Worm (Caenorhabditis elegans) whole organism, mixed stage, embryonic: ENCODE data around the gene T05C12.4.

Experiments
- bed-3 ChIP-seq: fragments of 200-800 bp; sonication (Bioruptor generic); optimal IDR thresholded peaks from 3 replicates; lab custom pipeline; 2018; ENCODE audit warnings: mild to moderate bottlenecking, missing genetic modification characterization, moderate library complexity, missing compliant biosample characterization
- blmp-1 ChIP-seq: fragments of 150-350 bp; optimal IDR thresholded peaks from 2 replicates; lab custom pipeline; 2014; ENCODE audit warnings: missing biosample characterization, missing genetic modification characterization
- ceh-39 ChIP-seq: fragments of 150-350 bp; optimal IDR thresholded peaks from 2 replicates; lab custom pipeline; 2014; ENCODE audit warnings: missing biosample characterization, missing genetic modification characterization
- ceh-43 ChIP-seq: fragments of 200-800 bp; sonication (Bioruptor generic); optimal IDR thresholded peaks from 2 replicates; lab custom pipeline; 2018; ENCODE audit warnings: mild to moderate bottlenecking, missing genetic modification characterization, moderate library complexity, missing compliant biosample characterization
- ceh-83 ChIP-seq: fragments of 200-800 bp; sonication (Bioruptor generic); optimal IDR thresholded peaks from 2 replicates; lab custom pipeline; 2018; ENCODE audit warnings: mild to moderate bottlenecking, missing genetic modification characterization, missing compliant biosample characterization
- ces-1 ChIP-seq: fragments of 150-350 bp; optimal IDR thresholded peaks from 2 replicates; lab custom pipeline; 2014; ENCODE audit warnings: missing biosample characterization, missing genetic modification reagents, missing genetic modification characterization
- cnd-1 ChIP-seq: fragments of 200-800 bp; sonication (Bioruptor generic); optimal IDR thresholded peaks from 2 replicates; lab custom pipeline; 2018; ENCODE audit warnings: mild to moderate bottlenecking, missing genetic modification characterization, missing compliant biosample characterization
- drap-1 ChIP-seq: fragments of 200-800 bp; sonication (Bioruptor generic); optimal IDR thresholded peaks from 3 replicates; lab custom pipeline; 2018; ENCODE audit warnings: mild to moderate bottlenecking, missing genetic modification characterization, missing compliant biosample characterization
- elt-1 ChIP-seq: sonication (generic microtip); optimal IDR thresholded peaks from 2 replicates; lab custom pipeline; 2017; ENCODE audit warnings: missing genetic modification characterization, mild to moderate bottlenecking, missing compliant biosample characterization, antibody characterized with exemption, moderate library complexity, borderline replicate concordance; ENCODE audit not compliant: insufficient read depth
- elt-3 ChIP-seq: fragments of 150-350 bp; optimal IDR thresholded peaks from 2 replicates; lab custom pipeline; 2014; ENCODE audit warnings: missing biosample characterization, missing genetic modification characterization
- ham-2 ChIP-seq: fragments of 200-800 bp; sonication (Bioruptor generic); optimal IDR thresholded peaks from 2 replicates; lab custom pipeline; 2018; ENCODE audit warnings: mild to moderate bottlenecking, missing genetic modification characterization, missing compliant biosample characterization
- hlh-1 ChIP-seq: fragments of 150-350 bp; optimal IDR thresholded peaks from 2 replicates; lab custom pipeline; 2014; ENCODE audit warnings: missing biosample characterization, missing genetic modification reagents, missing genetic modification characterization
- lin-13 ChIP-seq: fragments of 150-350 bp; optimal IDR thresholded peaks from 2 replicates; lab custom pipeline; 2014; ENCODE audit warnings: missing biosample characterization, missing genetic modification characterization
- lin-32 ChIP-seq: fragments of 200-800 bp; sonication (Bioruptor generic); optimal IDR thresholded peaks from 2 replicates; lab custom pipeline; 2018; ENCODE audit warnings: mild to moderate bottlenecking, missing genetic modification characterization, missing compliant biosample characterization
- lsy-2 ChIP-seq: fragments of 150-350 bp; optimal IDR thresholded peaks from 2 replicates; lab custom pipeline; 2014; ENCODE audit warnings: missing biosample characterization, missing genetic modification characterization
- mab-5 ChIP-seq: fragments of 150-350 bp; optimal IDR thresholded peaks from 2 replicates; lab custom pipeline; 2014; ENCODE audit warnings: missing biosample characterization, missing genetic modification characterization
- mep-1 ChIP-seq: fragments of 150-350 bp; optimal IDR thresholded peaks from 2 replicates; lab custom pipeline; 2017; ENCODE audit warnings: missing biosample characterization, missing genetic modification reagents, missing genetic modification characterization, inconsistent platforms
- mls-2 ChIP-seq: sonication (generic microtip); optimal IDR thresholded peaks from 2 replicates; lab custom pipeline; 2016; ENCODE audit warnings: mild to moderate bottlenecking, missing genetic modification characterization, moderate library complexity, missing compliant biosample characterization
- nhr-12 ChIP-seq: fragments of 150-350 bp; optimal IDR thresholded peaks from 2 replicates; lab custom pipeline; 2014; ENCODE audit warnings: missing biosample characterization, missing genetic modification characterization
- nhr-2 ChIP-seq: fragments of 150-350 bp; optimal IDR thresholded peaks from 2 replicates; lab custom pipeline; 2014; ENCODE audit warnings: missing biosample characterization, missing genetic modification characterization
- nhr-237 ChIP-seq: fragments of 150-350 bp; optimal IDR thresholded peaks from 2 replicates; lab custom pipeline; 2014; ENCODE audit warnings: missing biosample characterization, missing genetic modification characterization
- nhr-28 ChIP-seq: fragments of 150-350 bp; optimal IDR thresholded peaks from 2 replicates; lab custom pipeline; 2014; ENCODE audit warnings: missing biosample characterization, missing genetic modification characterization
- nhr-76 ChIP-seq: sonication (generic microtip); optimal IDR thresholded peaks from 2 replicates; lab custom pipeline; 2017; ENCODE audit warnings: missing biosample characterization, missing genetic modification characterization
- pha-4 ChIP-seq: fragments of 150-350 bp; optimal IDR thresholded peaks from 2 replicates; lab custom pipeline; 2018; ENCODE audit warnings: missing biosample characterization, missing genetic modification reagents, missing genetic modification characterization
- sem-2 ChIP-seq: fragments of 200-800 bp; sonication (Bioruptor generic); optimal IDR thresholded peaks from 2 replicates; lab custom pipeline; 2018; ENCODE audit warnings: mild to moderate bottlenecking, missing genetic modification characterization, missing compliant biosample characterization
- snpc-4 ChIP-seq: fragments of 150-350 bp; optimal IDR thresholded peaks from 2 replicates; lab custom pipeline; 2014; ENCODE audit warnings: missing biosample characterization, missing genetic modification characterization
- sptf-1 ChIP-seq: sonication (generic microtip); optimal IDR thresholded peaks from 2 replicates; lab custom pipeline; 2017; ENCODE audit warnings: mild to moderate bottlenecking, missing genetic modification characterization, moderate library complexity, missing compliant biosample characterization
- tbx-8 ChIP-seq: fragments of 200-800 bp; sonication (Bioruptor generic); optimal IDR thresholded peaks from 2 replicates; lab custom pipeline; 2018; ENCODE audit warnings: mild to moderate bottlenecking, missing genetic modification characterization, moderate library complexity, missing compliant biosample characterization
- unc-120 ChIP-seq: sonication (generic microtip); optimal IDR thresholded peaks from 2 replicates; lab custom pipeline; 2017; ENCODE audit warnings: missing genetic modification characterization, missing compliant biosample characterization; ENCODE audit not compliant: poor library complexity, severe bottlenecking
- unc-39 ChIP-seq: fragments of 150-350 bp; optimal IDR thresholded peaks from 2 replicates; lab custom pipeline; 2014; ENCODE audit warnings: missing biosample characterization, missing genetic modification characterization
- unc-62 ChIP-seq: fragments of 150-350 bp; optimal IDR thresholded peaks from 2 replicates; lab custom pipeline; 2014; ENCODE audit warnings: missing biosample characterization, missing genetic modification reagents, missing genetic modification characterization
- zip-8 ChIP-seq: fragments of 150-350 bp; optimal IDR thresholded peaks from 2 replicates; lab custom pipeline; 2014; ENCODE audit warnings: missing biosample characterization, missing genetic modification characterization

Gene T05C12.4

DNA sequence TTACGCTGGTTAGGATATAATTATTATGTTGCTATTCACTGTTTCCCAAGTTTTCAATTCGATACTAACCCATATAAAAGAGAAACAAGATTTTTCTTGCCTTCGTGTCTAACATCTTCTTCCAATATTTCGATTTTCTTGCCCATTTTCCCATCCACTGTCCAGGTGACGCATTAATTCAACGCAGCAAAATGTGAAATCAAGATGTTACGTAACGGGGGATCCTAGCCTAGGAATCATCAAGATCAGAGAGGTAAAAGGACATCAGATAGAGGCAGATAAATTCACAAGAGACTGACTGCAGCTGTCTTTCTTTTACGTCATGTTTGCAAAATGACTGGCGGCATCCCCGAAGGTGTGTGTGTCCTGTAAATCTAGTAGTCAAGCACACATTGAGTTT lies 44.4 kb upstream of the T05C12.4 start:
- TF ChIP-seq elt-1 (tag; lab: Kevin White, UChicago) = peak; percentile 36
- TF ChIP-seq zip-8 (tag; lab: Kevin White, UChicago) = peak; percentile 60
- no peak for TF ChIP-seq snpc-4 (tag; lab: Kevin White, UChicago)

DNA sequence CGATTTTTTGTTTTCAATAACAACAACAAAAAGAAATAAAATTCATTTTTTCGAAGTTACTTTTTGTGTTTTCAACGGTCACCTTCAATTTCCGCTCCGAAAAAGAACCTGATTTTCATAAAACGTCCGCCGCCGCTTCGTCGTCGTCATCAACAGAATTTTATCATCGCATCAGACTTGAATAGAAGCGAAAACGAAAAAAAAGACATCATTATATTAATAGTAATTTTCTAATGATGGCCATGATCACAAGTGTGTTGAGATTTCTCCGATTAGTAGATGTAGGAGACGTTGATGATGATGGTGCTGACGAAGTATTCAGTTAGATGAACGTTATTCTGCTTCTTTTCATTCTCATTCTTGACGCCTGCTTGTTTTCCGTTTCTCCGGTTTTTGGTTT lies 43.8 kb upstream of the T05C12.4 start:
- TF ChIP-seq lsy-2 (tag; lab: Kevin White, UChicago) = no peak
- TF ChIP-seq ceh-39 (tag; lab: Kevin White, UChicago) = no peak
- TF ChIP-seq nhr-12 (tag; lab: Kevin White, UChicago) = no peak
- TF ChIP-seq blmp-1 (tag; lab: Kevin White, UChicago) = no peak
- no peak for TF ChIP-seq ham-2 (GFP tag; lab: Kevin White, UChicago)
- no peak for TF ChIP-seq ces-1 (GFP tag; lab: Kevin White, UChicago)
- TF ChIP-seq mab-5 = no peak
- no peak for TF ChIP-seq drap-1 (GFP tag; lab: Kevin White, UChicago)
- no peak for TF ChIP-seq sptf-1 (tag; lab: Kevin White, UChicago)

DNA sequence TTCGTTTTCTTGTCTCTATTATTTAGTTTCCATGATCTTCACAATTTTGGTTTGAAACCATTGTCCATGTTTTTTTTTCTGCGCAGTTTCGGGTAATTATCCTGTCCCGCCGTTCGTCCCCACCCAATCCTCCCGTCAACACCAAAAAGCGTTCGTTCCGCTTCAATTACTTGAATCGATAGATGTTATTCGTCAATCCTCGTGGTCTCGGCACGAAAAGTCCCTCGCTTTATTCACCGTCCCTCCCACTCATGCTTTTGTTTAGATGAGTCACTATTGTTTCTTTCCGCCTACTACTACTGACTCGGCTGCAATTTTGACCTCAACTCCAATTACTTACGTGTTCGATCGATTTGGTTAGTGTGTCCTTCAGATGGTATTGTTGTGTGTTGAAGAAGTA lies 43.2 kb upstream of the T05C12.4 start:
- no peak for TF ChIP-seq snpc-4 (tag; lab: Kevin White, UChicago)
- peak; percentile 60 for TF ChIP-seq ceh-43 (GFP tag; lab: Kevin White, UChicago)
- TF ChIP-seq ham-2 (GFP tag; lab: Kevin White, UChicago) = peak; percentile 28
- TF ChIP-seq mls-2 (tag; lab: Kevin White, UChicago) = peak; percentile 19
- TF ChIP-seq, all 35 proteins: peak for 3

DNA sequence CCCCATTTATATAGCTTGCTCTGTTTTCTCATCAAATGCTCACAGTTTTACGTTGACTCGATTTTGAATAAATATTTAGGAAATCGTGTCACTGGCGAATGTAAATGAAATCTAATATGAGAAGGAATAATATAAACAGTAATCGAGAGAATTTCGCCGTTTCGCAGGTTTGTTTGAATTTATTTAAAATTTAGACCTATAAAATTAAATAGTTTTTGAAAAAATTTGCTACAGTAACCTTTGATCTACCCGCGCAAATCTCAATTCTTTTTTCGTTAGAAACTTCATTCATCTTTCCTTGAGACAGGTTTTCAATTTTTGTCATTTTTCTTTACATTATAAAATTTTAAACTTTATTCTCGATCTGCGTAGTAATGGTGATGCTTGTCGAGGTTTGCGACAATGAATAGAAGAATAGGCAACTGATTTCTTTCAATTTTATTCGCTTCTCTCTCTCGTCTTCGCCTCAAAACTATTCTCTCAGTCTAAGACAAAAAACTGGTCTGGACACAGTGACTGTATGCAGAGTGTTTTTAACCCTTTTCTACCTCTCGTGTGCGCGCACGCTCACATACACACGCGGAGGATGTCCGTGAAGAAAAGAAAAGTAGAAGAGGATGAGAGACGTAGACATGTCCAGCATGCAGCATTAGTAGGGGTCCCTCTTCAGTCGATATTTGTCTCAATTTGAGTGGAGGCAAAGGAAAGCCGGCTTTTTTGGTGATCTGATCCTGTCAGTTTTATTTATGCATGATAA lies 42.3 kb upstream of the T05C12.4 start, which contains the start of gene dab-1:
Gene dab-1 (plus strand): TSS at position 78 of the 757 bp plus-strand sequence.
- no peak for TF ChIP-seq nhr-12 (tag; lab: Kevin White, UChicago)
- peak; percentile 62 for TF ChIP-seq ceh-39 (tag; lab: Kevin White, UChicago)
- no peak for TF ChIP-seq elt-1 (tag; lab: Kevin White, UChicago)
- peak; percentile 41 for TF ChIP-seq ham-2 (GFP tag; lab: Kevin White, UChicago)
- peak; percentile 38 for TF ChIP-seq mep-1 (tag; lab: Kevin White, UChicago)
- TF ChIP-seq unc-120 (tag; lab: Kevin White, UChicago) = no peak
- TF ChIP-seq sptf-1 (tag; lab: Kevin White, UChicago) = peak; percentile 49
- no peak for TF ChIP-seq cnd-1 (tag; lab: Kevin White, UChicago)
- peak; percentile 8 for TF ChIP-seq drap-1 (GFP tag; lab: Kevin White, UChicago)
- peak; percentile 42 for TF ChIP-seq nhr-2
- TF ChIP-seq pha-4 = no peak
- TF ChIP-seq lin-32 (GFP tag; lab: Kevin White, UChicago) = no peak
- TF ChIP-seq nhr-237 (tag; lab: Kevin White, UChicago) = peak; percentile 18
- no peak for TF ChIP-seq unc-39 (tag; lab: Kevin White, UChicago)
- TF ChIP-seq ceh-43 (GFP tag; lab: Kevin White, UChicago) = no peak
- no peak for TF ChIP-seq bed-3
- no peak for TF ChIP-seq unc-62
- no peak for TF ChIP-seq nhr-76 (tag; lab: Kevin White, UChicago)
- TF ChIP-seq ceh-83 (GFP tag; lab: Kevin White, UChicago) = no peak
- TF ChIP-seq snpc-4 (tag; lab: Kevin White, UChicago) = no peak
- TF ChIP-seq sem-2 (GFP tag; lab: Kevin White, UChicago) = peak; percentile 45
- no peak for TF ChIP-seq mls-2 (tag; lab: Kevin White, UChicago)
- TF ChIP-seq hlh-1 (tag; lab: Kevin White, UChicago) = no peak
- TF ChIP-seq elt-3 = no peak

DNA sequence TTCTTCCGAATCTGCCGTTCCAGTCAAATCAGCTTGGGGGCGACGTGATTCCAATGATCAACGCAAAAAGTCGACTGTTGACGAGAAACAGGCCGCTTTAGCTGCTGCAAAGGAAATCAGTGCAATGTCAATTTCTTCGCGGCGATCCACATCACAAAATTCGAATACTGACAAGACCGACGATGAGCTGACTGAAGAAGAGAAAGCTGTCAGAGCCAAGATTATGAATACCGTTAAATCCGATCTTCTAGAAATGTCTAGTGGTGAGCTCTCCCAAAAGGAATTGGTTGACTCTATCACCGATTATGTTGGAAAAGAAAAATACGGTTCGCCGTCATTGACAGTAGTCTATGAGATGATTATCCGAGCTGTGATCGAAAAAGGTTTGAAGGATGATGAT lies 40.1 kb upstream of the T05C12.4 start:
- TF ChIP-seq drap-1 (GFP tag; lab: Kevin White, UChicago) (no peak), lin-32 (GFP tag; lab: Kevin White, UChicago) (no peak), zip-8 (tag; lab: Kevin White, UChicago) (no peak), nhr-237 (tag; lab: Kevin White, UChicago) (no peak), ceh-43 (GFP tag; lab: Kevin White, UChicago) (no peak), nhr-28 (tag; lab: Kevin White, UChicago) (no peak), lsy-2 (tag; lab: Kevin White, UChicago) (no peak), tbx-8 (GFP tag; lab: Kevin White, UChicago) (no peak), nhr-76 (tag; lab: Kevin White, UChicago) (no peak), unc-62 (no peak), snpc-4 (tag; lab: Kevin White, UChicago) (no peak), sem-2 (GFP tag; lab: Kevin White, UChicago) (no peak), pha-4 (no peak), lin-13 (tag; lab: Kevin White, UChicago) (no peak), sptf-1 (tag; lab: Kevin White, UChicago) (no peak)
